Worm (Caenorhabditis elegans) whole organism, L1 larva: Measurements from ENCODE around the gene T25G12.13.

Source experiments
- egl-27 ChIP-seq, 2 experiments: fragments of 150-350 bp in 1 of 2; sonication (generic microtip); optimal IDR thresholded peaks; 3 replicates each; lab custom pipeline; 2017 to 2018; ENCODE audit warnings: missing biosample characterization in 2 of 2, missing genetic modification characterization in 2 of 2, missing genetic modification reagents in 2 of 2
- fos-1 ChIP-seq: fragments of 150-350 bp; optimal IDR thresholded peaks from 2 replicates; lab custom pipeline; 2014; ENCODE audit warnings: missing biosample characterization, missing genetic modification characterization
- lin-13 ChIP-seq: fragments of 150-350 bp; optimal IDR thresholded peaks from 2 replicates; lab custom pipeline; 2014; ENCODE audit warnings: missing biosample characterization, missing genetic modification reagents, missing genetic modification characterization
- nhr-12 ChIP-seq: sonication (generic microtip); optimal IDR thresholded peaks from 2 replicates; lab custom pipeline; 2017; ENCODE audit warnings: missing biosample characterization, missing genetic modification characterization
- tbx-2 ChIP-seq: sonication (generic microtip); optimal IDR thresholded peaks from 2 replicates; lab custom pipeline; 2016; ENCODE audit warnings: missing genetic modification characterization, missing compliant biosample characterization

DNA sequence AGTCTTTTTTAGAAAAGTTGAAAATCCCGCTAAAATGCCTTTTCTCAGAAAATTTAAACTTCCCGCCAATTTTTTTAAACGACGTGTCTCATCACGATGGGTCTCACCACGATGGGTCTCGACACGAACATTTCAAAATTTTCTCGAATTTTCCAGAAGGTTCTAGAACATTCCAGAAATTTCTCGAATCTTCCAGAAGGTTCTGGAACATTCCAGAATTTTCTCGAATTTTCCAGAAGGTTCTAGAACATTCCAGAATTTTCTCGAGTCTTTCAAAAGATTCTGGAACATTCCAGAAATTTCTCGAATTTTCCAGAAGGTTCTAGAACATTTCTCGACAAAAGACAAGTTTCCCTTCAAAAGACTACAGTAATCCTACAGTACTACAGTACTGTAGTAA is 45.2 kb downstream of the T25G12.13 start:
- TF ChIP-seq fos-1: no peak
- no peak for TF ChIP-seq nhr-12
- no peak for TF ChIP-seq egl-27 (tag; optimal IDR thresholded peaks at IDR 0.05; lab: Kevin White, UChicago)
- no peak for TF ChIP-seq tbx-2 (tag; lab: Kevin White, UChicago)
- TF ChIP-seq lin-13 (GFP tag; lab: Kevin White, UChicago): no peak
